Fruit fly (Drosophila melanogaster): ENCODE data around the gene CG14712.

Gene CG14712

dm6 chr3R:11650105-11651039 lies 21.8 kb downstream of the CG14712 start, which contains the start of the genes Csk and Elp1:
TSS of gene Csk (minus strand) at chr3R:11650706.
TSS of gene Elp1 (plus strand) at chr3R:11650971.
- TF ChIP-seq jigr1 (GFP tag; IDR thresholded peaks at IDR 0.05), result peak; percentile 24; the same call in 1 of the 3 replicates
- peak; percentile 88 for TF ChIP-seq CG3847 (GFP tag; IDR thresholded peaks at IDR 0.05)
- peak; percentile 68 for TF ChIP-seq CG13775 (GFP tag; optimal IDR thresholded peaks at IDR 0.05)
- no peak for TF ChIP-seq mld (GFP tag; IDR thresholded peaks at IDR 0.05; ENCODE audit: partially characterized antibody)
- TF ChIP-seq dati (GFP tag; IDR thresholded peaks at IDR 0.05), result no peak
- TF ChIP-seq Lpt (GFP tag; optimal IDR thresholded peaks at IDR 0.05), result no peak
- TF ChIP-seq oc (tag; optimal IDR thresholded peaks at IDR 0.05), result no peak
- no peak for TF ChIP-seq ash1 (GFP tag; optimal IDR thresholded peaks at IDR 0.05)
- TF ChIP-seq fru (optimal IDR thresholded peaks at IDR 0.05), result no peak
- no peak for TF ChIP-seq Drgx (GFP tag; IDR thresholded peaks at IDR 0.05)
- TF ChIP-seq CG17912 (GFP tag; optimal IDR thresholded peaks at IDR 0.05), result peak; percentile 12
- TF ChIP-seq CG6175 (GFP tag; IDR thresholded peaks at IDR 0.05), result no peak
- no peak for TF ChIP-seq Asciz (GFP tag; optimal IDR thresholded peaks at IDR 0.05)
- TF ChIP-seq klu (GFP tag; IDR thresholded peaks at IDR 0.05), result no peak
- no peak for TF ChIP-seq CG34224 (GFP tag; IDR thresholded peaks at IDR 0.05; ENCODE audit: partially characterized antibody)
- peak in 1 of 2 experiments; percentile 20 for TF ChIP-seq Eip74EF (GFP tag; optimal IDR thresholded peaks at IDR 0.05)
- TF ChIP-seq abd-A (tag; optimal IDR thresholded peaks at IDR 0.05), result peak; percentile 25
- TF ChIP-seq CG9727 (GFP tag; optimal IDR thresholded peaks at IDR 0.05), result peak; percentile 65
- TF ChIP-seq ab (GFP tag; optimal IDR thresholded peaks at IDR 0.05), result peak; percentile 23
- TF ChIP-seq Bteb2 (GFP tag; optimal IDR thresholded peaks at IDR 0.05), result no peak
- peak; percentile 49; the same call in 2 of the 3 replicates for TF ChIP-seq dysf (GFP tag; IDR thresholded peaks at IDR 0.05)
- no peak for TF ChIP-seq en (GFP tag; optimal IDR thresholded peaks at IDR 0.05)
- TF ChIP-seq CG12744 (GFP tag; optimal IDR thresholded peaks at IDR 0.05), result no peak
- TF ChIP-seq pita (GFP tag; optimal IDR thresholded peaks at IDR 0.05), result no peak
- TF ChIP-seq toy (GFP tag; IDR thresholded peaks at IDR 0.05), result no peak
- TF ChIP-seq Vsx1 (GFP tag; optimal IDR thresholded peaks at IDR 0.05), result peak; percentile 20
- no peak for TF ChIP-seq ato (GFP tag; IDR thresholded peaks at IDR 0.05; ENCODE audit: partially characterized antibody)
- TF ChIP-seq cwo (GFP tag; optimal IDR thresholded peaks at IDR 0.05), result peak; percentile 61
- TF ChIP-seq prd (optimal IDR thresholded peaks at IDR 0.05), result no peak
- peak; percentile 48; the same call in 1 of the 3 replicates for TF ChIP-seq prd (GFP tag; IDR thresholded peaks at IDR 0.05)
- peak; percentile 73 for TF ChIP-seq CG30020 (tag; optimal IDR thresholded peaks at IDR 0.05)
- peak; percentile 60 for TF ChIP-seq Fer1 (GFP tag; optimal IDR thresholded peaks at IDR 0.05)
- peak; percentile 64 for TF ChIP-seq CG7839 (tag; optimal IDR thresholded peaks at IDR 0.05)
- TF ChIP-seq CG9817 (tag; optimal IDR thresholded peaks at IDR 0.05), result peak; percentile 58
- TF ChIP-seq Adf1 (GFP tag; IDR thresholded peaks at IDR 0.05), result peak; percentile 74
- no peak for TF ChIP-seq ap (GFP tag; IDR thresholded peaks at IDR 0.05)
- peak; percentile 74 for TF ChIP-seq gem (tag; optimal IDR thresholded peaks at IDR 0.05)
- peak in 1 of 2 experiments; percentile 40 for TF ChIP-seq bsh (GFP tag; optimal IDR thresholded peaks at IDR 0.05)
- peak; percentile 14 for TF ChIP-seq CG9609 (GFP tag; optimal IDR thresholded peaks at IDR 0.05)
- TF ChIP-seq repo (GFP tag; optimal IDR thresholded peaks at IDR 0.05), result no peak
- TF ChIP-seq HmgD (GFP tag; optimal IDR thresholded peaks at IDR 0.05), result no peak
- TF ChIP-seq sna (GFP tag; IDR thresholded peaks at IDR 0.05; ENCODE audit: partially characterized antibody), result no peak
- peak; percentile 31 for TF ChIP-seq CG16815 (GFP tag; optimal IDR thresholded peaks at IDR 0.05)
- TF ChIP-seq CG14710 (tag; optimal IDR thresholded peaks at IDR 0.05), result peak; percentile 85
- TF ChIP-seq CG12769 (tag; optimal IDR thresholded peaks at IDR 0.05), result peak; percentile 43
- peak; percentile 68 for TF ChIP-seq CG2712 (tag; optimal IDR thresholded peaks at IDR 0.05)
- peak; percentile 28 for TF ChIP-seq CG18476 (GFP tag; optimal IDR thresholded peaks at IDR 0.05)
- TF ChIP-seq Dip3 (GFP tag; optimal IDR thresholded peaks at IDR 0.05), result peak; percentile 35
- no peak for TF ChIP-seq CG4730 (GFP tag; IDR thresholded peaks at IDR 0.05)

Measured in whole organism, embryonic.